Worm (Caenorhabditis elegans) whole organism, mixed stage, embryonic: Measurements from ENCODE around the gene him-3.

Source experiments
- M03D4.4 ChIP-seq: sonication (generic microtip); optimal IDR thresholded peaks from 2 replicates; lab custom pipeline; 2017; ENCODE audit warnings: mild to moderate bottlenecking, missing genetic modification characterization, missing compliant biosample characterization
- bed-3 ChIP-seq: fragments of 200-800 bp; sonication (Bioruptor generic); optimal IDR thresholded peaks from 3 replicates; lab custom pipeline; 2018; ENCODE audit warnings: mild to moderate bottlenecking, missing genetic modification characterization, moderate library complexity, missing compliant biosample characterization
- blmp-1 ChIP-seq: fragments of 150-350 bp; optimal IDR thresholded peaks from 2 replicates; lab custom pipeline; 2014; ENCODE audit warnings: missing biosample characterization, missing genetic modification characterization
- ceh-43 ChIP-seq: fragments of 200-800 bp; sonication (Bioruptor generic); optimal IDR thresholded peaks from 2 replicates; lab custom pipeline; 2018; ENCODE audit warnings: mild to moderate bottlenecking, missing genetic modification characterization, moderate library complexity, missing compliant biosample characterization
- ceh-83 ChIP-seq: fragments of 200-800 bp; sonication (Bioruptor generic); optimal IDR thresholded peaks from 2 replicates; lab custom pipeline; 2018; ENCODE audit warnings: mild to moderate bottlenecking, missing genetic modification characterization, missing compliant biosample characterization
- ces-1 ChIP-seq: fragments of 150-350 bp; optimal IDR thresholded peaks from 2 replicates; lab custom pipeline; 2014; ENCODE audit warnings: missing biosample characterization, missing genetic modification reagents, missing genetic modification characterization
- drap-1 ChIP-seq: fragments of 200-800 bp; sonication (Bioruptor generic); optimal IDR thresholded peaks from 3 replicates; lab custom pipeline; 2018; ENCODE audit warnings: mild to moderate bottlenecking, missing genetic modification characterization, missing compliant biosample characterization
- elt-3 ChIP-seq: fragments of 150-350 bp; optimal IDR thresholded peaks from 2 replicates; lab custom pipeline; 2014; ENCODE audit warnings: missing biosample characterization, missing genetic modification characterization
- ham-2 ChIP-seq: fragments of 200-800 bp; sonication (Bioruptor generic); optimal IDR thresholded peaks from 2 replicates; lab custom pipeline; 2018; ENCODE audit warnings: mild to moderate bottlenecking, missing genetic modification characterization, missing compliant biosample characterization
- hlh-1 ChIP-seq: fragments of 150-350 bp; optimal IDR thresholded peaks from 2 replicates; lab custom pipeline; 2014; ENCODE audit warnings: missing biosample characterization, missing genetic modification reagents, missing genetic modification characterization
- lin-13 ChIP-seq: fragments of 150-350 bp; optimal IDR thresholded peaks from 2 replicates; lab custom pipeline; 2014; ENCODE audit warnings: missing biosample characterization, missing genetic modification characterization
- lin-32 ChIP-seq: fragments of 200-800 bp; sonication (Bioruptor generic); optimal IDR thresholded peaks from 2 replicates; lab custom pipeline; 2018; ENCODE audit warnings: mild to moderate bottlenecking, missing genetic modification characterization, missing compliant biosample characterization
- lsy-2 ChIP-seq: fragments of 150-350 bp; optimal IDR thresholded peaks from 2 replicates; lab custom pipeline; 2014; ENCODE audit warnings: missing biosample characterization, missing genetic modification characterization
- mab-5 ChIP-seq: fragments of 150-350 bp; optimal IDR thresholded peaks from 2 replicates; lab custom pipeline; 2014; ENCODE audit warnings: missing biosample characterization, missing genetic modification characterization
- mep-1 ChIP-seq: fragments of 150-350 bp; optimal IDR thresholded peaks from 2 replicates; lab custom pipeline; 2017; ENCODE audit warnings: missing biosample characterization, missing genetic modification reagents, missing genetic modification characterization, inconsistent platforms
- mls-2 ChIP-seq: sonication (generic microtip); optimal IDR thresholded peaks from 2 replicates; lab custom pipeline; 2016; ENCODE audit warnings: mild to moderate bottlenecking, missing genetic modification characterization, moderate library complexity, missing compliant biosample characterization
- nhr-12 ChIP-seq: fragments of 150-350 bp; optimal IDR thresholded peaks from 2 replicates; lab custom pipeline; 2014; ENCODE audit warnings: missing biosample characterization, missing genetic modification characterization
- nhr-2 ChIP-seq: fragments of 150-350 bp; optimal IDR thresholded peaks from 2 replicates; lab custom pipeline; 2014; ENCODE audit warnings: missing biosample characterization, missing genetic modification characterization
- nhr-237 ChIP-seq: fragments of 150-350 bp; optimal IDR thresholded peaks from 2 replicates; lab custom pipeline; 2014; ENCODE audit warnings: missing biosample characterization, missing genetic modification characterization
- nhr-76 ChIP-seq: sonication (generic microtip); optimal IDR thresholded peaks from 2 replicates; lab custom pipeline; 2017; ENCODE audit warnings: missing biosample characterization, missing genetic modification characterization
- pha-4 ChIP-seq: fragments of 150-350 bp; optimal IDR thresholded peaks from 2 replicates; lab custom pipeline; 2018; ENCODE audit warnings: missing biosample characterization, missing genetic modification reagents, missing genetic modification characterization
- sem-2 ChIP-seq: fragments of 200-800 bp; sonication (Bioruptor generic); optimal IDR thresholded peaks from 2 replicates; lab custom pipeline; 2018; ENCODE audit warnings: mild to moderate bottlenecking, missing genetic modification characterization, missing compliant biosample characterization
- snpc-4 ChIP-seq: fragments of 150-350 bp; optimal IDR thresholded peaks from 2 replicates; lab custom pipeline; 2014; ENCODE audit warnings: missing biosample characterization, missing genetic modification characterization
- unc-120 ChIP-seq: sonication (generic microtip); optimal IDR thresholded peaks from 2 replicates; lab custom pipeline; 2017; ENCODE audit warnings: missing genetic modification characterization, missing compliant biosample characterization; ENCODE audit not compliant: poor library complexity, severe bottlenecking
- unc-62 ChIP-seq: fragments of 150-350 bp; optimal IDR thresholded peaks from 2 replicates; lab custom pipeline; 2014; ENCODE audit warnings: missing biosample characterization, missing genetic modification reagents, missing genetic modification characterization
- zip-8 ChIP-seq: fragments of 150-350 bp; optimal IDR thresholded peaks from 2 replicates; lab custom pipeline; 2014; ENCODE audit warnings: missing biosample characterization, missing genetic modification characterization
- ztf-11 ChIP-seq: fragments of 150-350 bp; optimal IDR thresholded peaks from 2 replicates; lab custom pipeline; 2014; ENCODE audit warnings: missing biosample characterization, missing genetic modification characterization

The him-3 gene

DNA sequence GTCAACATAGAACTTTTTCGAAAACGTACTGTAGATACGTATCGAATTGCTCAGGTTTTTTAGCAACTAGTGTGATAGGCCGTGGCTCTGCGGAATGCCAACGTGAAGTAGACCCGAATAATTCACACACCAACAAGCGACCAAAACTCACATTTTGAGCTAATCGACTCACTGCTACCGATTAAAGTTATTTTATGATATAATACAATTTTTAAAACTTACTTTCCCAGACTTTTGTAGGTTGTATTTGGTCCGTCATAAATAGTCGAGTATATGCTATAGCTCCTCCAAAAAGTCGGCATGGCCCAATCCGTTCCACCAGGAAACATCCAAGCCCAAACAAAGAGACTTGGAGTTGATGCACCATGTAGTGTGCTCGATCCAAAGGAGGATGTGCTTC lies 33.5 kb downstream of the him-3 start, which contains the start of gene C25A8.1:
TSS of gene C25A8.1 (plus strand) at position 301 of the 400 bp plus-strand sequence.
- TF ChIP-seq lin-32 (GFP tag; lab: Kevin White, UChicago) (no peak), nhr-12 (tag; lab: Kevin White, UChicago) (no peak), drap-1 (no peak)

DNA sequence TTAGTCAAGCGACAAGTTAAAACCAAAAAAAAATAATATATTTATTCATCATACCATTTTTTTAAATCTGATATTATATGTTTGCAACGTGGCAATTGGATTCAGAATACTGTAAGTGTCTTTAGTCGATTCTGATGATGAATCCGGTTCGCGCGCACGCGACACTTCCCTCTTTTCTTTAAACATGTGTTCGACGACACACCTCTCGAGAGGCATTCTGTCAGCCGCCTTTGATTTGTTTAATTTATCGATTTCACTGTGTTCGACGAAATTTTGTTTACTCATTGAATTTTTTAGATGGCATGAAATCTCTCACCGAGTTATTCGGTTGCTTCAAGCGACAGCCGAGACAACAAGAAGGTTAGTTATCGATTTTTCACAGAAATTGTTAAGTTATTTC lies 34.4 kb downstream of the him-3 start, which contains the start of gene trxr-1:
TSS of gene trxr-1 (plus strand) at position 227 of the 400 bp plus-strand sequence.
- TF ChIP-seq unc-120 (tag; lab: Kevin White, UChicago): no peak
- peak; percentile 12 for TF ChIP-seq hlh-1 (tag; lab: Kevin White, UChicago)
- TF ChIP-seq, all 35 proteins: peak for 1

DNA sequence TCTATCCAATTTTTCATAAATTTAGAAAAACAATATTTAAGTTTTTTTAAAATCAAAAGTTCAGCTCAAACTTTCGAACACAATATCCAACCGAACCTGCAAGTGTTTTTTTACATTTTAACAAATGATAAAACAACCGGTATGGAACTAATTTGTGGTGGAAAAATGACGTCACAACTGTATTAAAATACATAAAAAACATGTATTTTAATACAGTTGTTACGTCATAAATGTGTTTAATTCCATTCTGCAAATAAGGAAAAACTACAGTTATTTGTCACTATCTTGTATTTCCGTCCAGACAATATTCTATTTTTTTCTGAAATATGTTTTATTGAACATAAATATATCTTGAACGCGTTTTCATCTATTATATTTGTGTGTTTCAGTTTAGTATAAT lies 34.9 kb downstream of the him-3 start:
- no peak for TF ChIP-seq mep-1 (tag; lab: Kevin White, UChicago)
- TF ChIP-seq zip-8 (tag; lab: Kevin White, UChicago): peak; percentile 99
- TF ChIP-seq nhr-76 (tag; lab: Kevin White, UChicago): no peak
- TF ChIP-seq, all 35 proteins: peak for 1

DNA sequence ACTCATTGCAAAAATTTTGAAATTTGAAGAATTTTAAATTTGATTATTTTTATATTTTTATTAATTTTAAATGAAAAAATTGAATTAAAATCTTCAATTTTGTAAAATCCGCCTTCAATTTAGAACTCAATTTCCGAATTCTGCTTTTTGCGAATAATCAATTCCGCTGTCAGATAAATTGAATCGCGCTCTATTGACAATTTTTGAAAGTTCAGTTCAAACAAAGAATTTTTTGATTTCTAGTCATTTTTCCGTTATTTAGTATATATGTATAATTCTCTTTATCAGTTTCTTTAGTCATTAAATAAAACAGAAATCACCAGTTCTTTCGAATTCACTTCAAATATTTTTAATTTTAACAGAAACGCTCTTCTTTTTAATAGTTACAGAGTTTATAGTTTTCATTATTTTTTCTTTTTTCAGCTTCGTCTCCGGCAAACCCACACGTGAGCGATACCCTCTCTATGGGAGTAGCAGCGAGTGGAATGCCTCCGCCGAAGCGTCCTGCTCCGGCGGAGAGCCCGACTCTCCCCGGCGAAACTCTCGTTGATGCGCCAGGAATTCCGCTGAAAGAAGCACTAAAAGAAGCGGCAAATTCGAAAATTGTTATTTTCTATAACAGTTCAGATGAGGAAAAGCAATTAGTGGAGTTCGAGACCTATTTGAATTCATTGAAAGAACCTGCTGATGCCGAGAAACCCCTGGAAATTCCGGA lies 35.6 kb downstream of the him-3 start:
- TF ChIP-seq unc-120 (tag; lab: Kevin White, UChicago) (no peak), elt-3 (tag; lab: Kevin White, UChicago) (no peak), blmp-1 (tag; lab: Kevin White, UChicago) (no peak), ztf-11 (tag; lab: Kevin White, UChicago) (no peak), drap-1 (no peak), ham-2 (GFP tag; lab: Kevin White, UChicago) (no peak), nhr-12 (tag; lab: Kevin White, UChicago) (no peak), mep-1 (tag; lab: Kevin White, UChicago) (no peak), bed-3 (GFP tag; lab: Kevin White, UChicago) (no peak), ceh-83 (GFP tag; lab: Kevin White, UChicago) (no peak), unc-62 (no peak)
- TF ChIP-seq, all 35 proteins: peak for 0

DNA sequence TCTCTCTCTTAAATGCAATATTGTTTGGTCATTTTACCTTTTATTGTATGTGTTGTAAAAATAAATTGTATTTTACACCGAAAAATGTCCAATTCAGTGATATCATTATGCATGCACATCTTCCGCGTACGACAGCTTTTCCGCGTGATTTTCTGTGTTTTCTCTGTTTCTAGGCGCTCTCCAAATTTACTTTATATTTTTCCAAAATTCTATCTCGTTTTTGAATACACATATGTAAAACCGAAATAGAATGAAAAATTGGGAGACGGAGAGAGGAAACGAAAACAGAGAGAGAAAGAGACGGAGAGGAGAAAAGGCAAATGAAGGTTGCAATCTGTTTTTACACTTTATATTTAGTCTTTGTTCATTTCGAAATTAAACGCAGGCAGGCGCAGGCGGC lies 39.2 kb downstream of the him-3 start:
- TF ChIP-seq snpc-4 (tag; lab: Kevin White, UChicago): no peak
- TF ChIP-seq nhr-237 (tag; lab: Kevin White, UChicago): peak; percentile 62
- no peak for TF ChIP-seq lin-13 (tag; lab: Kevin White, UChicago)
- TF ChIP-seq bed-3 (GFP tag; lab: Kevin White, UChicago): no peak
- TF ChIP-seq lsy-2: peak; percentile 22
- no peak for TF ChIP-seq ceh-83 (GFP tag; lab: Kevin White, UChicago)
- TF ChIP-seq elt-3 (tag; lab: Kevin White, UChicago): no peak
- no peak for TF ChIP-seq pha-4
- TF ChIP-seq mab-5 (tag; lab: Kevin White, UChicago): no peak
- TF ChIP-seq sem-2: no peak
- peak; percentile 13 for TF ChIP-seq unc-120 (tag; lab: Kevin White, UChicago)
- TF ChIP-seq nhr-12 (tag; lab: Kevin White, UChicago): no peak
- TF ChIP-seq ceh-43 (GFP tag; lab: Kevin White, UChicago): no peak
- no peak for TF ChIP-seq lin-32 (GFP tag; lab: Kevin White, UChicago)
- no peak for TF ChIP-seq M03D4.4 (tag; lab: Kevin White, UChicago)
- peak; percentile 48 for TF ChIP-seq unc-62
- peak; percentile 80 for TF ChIP-seq ces-1 (GFP tag; lab: Kevin White, UChicago)
- TF ChIP-seq, all 35 proteins: peak for 5

DNA sequence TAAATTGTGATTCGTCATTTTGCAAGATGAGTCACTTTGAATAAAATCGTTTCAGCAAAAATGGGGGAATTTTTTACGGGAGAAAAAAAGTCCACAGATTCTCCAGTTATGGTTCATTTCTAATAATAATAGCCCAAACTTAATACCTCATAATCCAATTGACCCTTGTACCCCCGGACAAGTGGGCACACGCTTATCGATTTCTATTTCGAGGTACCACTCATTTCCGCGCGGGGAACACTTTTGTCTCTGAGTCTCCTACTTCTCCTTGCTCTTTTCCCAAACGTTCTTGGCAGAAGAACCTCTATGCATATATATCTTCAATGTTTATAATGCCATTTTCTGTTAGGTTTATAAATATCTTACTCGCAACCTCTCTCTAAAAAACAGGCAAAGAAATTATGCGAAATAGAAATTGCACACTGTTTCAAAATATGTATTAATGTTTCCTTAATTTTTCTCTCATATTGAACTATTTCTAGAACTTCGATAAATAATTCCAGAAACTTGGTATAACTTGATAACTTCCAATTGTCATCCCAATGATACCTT lies 39.9 kb downstream of the him-3 start, which contains the start of gene gldi-4:
TSS of gene gldi-4 (plus strand) at position 502 of the 552 bp plus-strand sequence.
- TF ChIP-seq ces-1 (GFP tag; lab: Kevin White, UChicago): peak; percentile 83
- TF ChIP-seq lin-13 (tag; lab: Kevin White, UChicago): no peak
- peak; percentile 92 for TF ChIP-seq nhr-2
- TF ChIP-seq snpc-4 (tag; lab: Kevin White, UChicago): no peak
- TF ChIP-seq ceh-43 (GFP tag; lab: Kevin White, UChicago): no peak
- TF ChIP-seq mls-2 (tag; lab: Kevin White, UChicago): peak; percentile 14
